Fruit fly (Drosophila melanogaster): Measurements from ENCODE around the gene RIOK1.

Gene RIOK1

DNA sequence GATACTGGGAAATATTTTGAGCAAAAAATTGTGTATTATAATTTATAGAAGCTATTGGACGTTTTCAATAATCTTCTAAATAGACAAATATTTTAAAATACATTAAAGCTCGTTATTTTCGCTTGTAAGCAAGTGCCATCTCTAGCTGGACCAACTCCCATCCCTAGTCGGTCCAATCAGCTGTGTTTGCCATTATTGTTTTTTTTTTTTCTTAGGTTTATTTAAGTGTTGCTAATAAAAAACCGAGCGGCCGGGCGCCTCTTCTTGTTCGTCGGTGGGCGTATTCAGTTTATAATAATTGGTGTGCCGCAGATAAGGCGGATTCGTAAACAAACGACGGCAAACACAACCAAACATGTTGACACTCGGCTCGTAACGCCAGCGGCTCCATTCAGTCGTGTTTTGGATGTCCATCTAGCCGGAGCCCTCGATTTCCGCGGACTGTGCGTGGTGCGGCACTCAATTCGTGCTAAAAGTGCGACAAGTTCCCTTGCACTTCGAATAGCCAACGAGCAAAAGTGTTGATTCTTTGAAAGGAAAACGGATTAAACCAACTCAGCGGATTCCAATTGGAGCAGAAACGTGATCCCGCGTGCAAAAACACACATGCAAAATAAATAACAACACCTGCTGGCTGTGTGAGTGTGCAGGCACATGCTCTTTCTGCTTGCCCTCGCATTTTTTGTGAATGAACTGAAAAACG, 35.7 kb upstream of the RIOK1 start, which contains the start of gene Sugb (continued):
- TF ChIP-seq dpn (GFP tag; optimal IDR thresholded peaks at IDR 0.05), result peak; percentile 58 to 73
- no peak for TF ChIP-seq CG1529 (GFP tag; optimal IDR thresholded peaks at IDR 0.05)
- peak; percentile 61 for TF ChIP-seq CG13296 (GFP tag; optimal IDR thresholded peaks at IDR 0.05)
- TF ChIP-seq h (optimal IDR thresholded peaks at IDR 0.05), result no peak
- peak; percentile 58 for TF ChIP-seq CrebB (tag; optimal IDR thresholded peaks at IDR 0.05)
- peak; percentile 7 for TF ChIP-seq CG16863 (GFP tag; optimal IDR thresholded peaks at IDR 0.05)
- peak; percentile 15; the same call in 1 of the 2 replicates for TF ChIP-seq sens-2 (GFP tag; IDR thresholded peaks at IDR 0.05)
- peak; percentile 47 for TF ChIP-seq pb (GFP tag; optimal IDR thresholded peaks at IDR 0.05)
- no peak for TF ChIP-seq CG6689 (GFP tag; IDR thresholded peaks at IDR 0.05)
- TF ChIP-seq Mes4 (GFP tag; optimal IDR thresholded peaks at IDR 0.05), result peak; percentile 48
- TF ChIP-seq NFAT (GFP tag; IDR thresholded peaks at IDR 0.05), result peak; percentile 77
- TF ChIP-seq hkb (optimal IDR thresholded peaks at IDR 0.05), result no peak
- peak; percentile 54 for TF ChIP-seq hkb (GFP tag; IDR thresholded peaks at IDR 0.05)
- TF ChIP-seq ci (GFP tag; IDR thresholded peaks at IDR 0.05), result peak; percentile 73; the same call in 2 of the 3 replicates
- TF ChIP-seq Usf (GFP tag; optimal IDR thresholded peaks at IDR 0.05), result no peak
- peak; percentile 33 for TF ChIP-seq CG1602 (GFP tag; optimal IDR thresholded peaks at IDR 0.05)
- no peak for TF ChIP-seq emc (GFP tag; optimal IDR thresholded peaks at IDR 0.05)
- TF ChIP-seq CG2202 (tag; optimal IDR thresholded peaks at IDR 0.05), result peak; percentile 9
- TF ChIP-seq CG31441 (GFP tag; IDR thresholded peaks at IDR 0.05), result peak; percentile 28; the same call in 1 of the 2 replicates
- TF ChIP-seq Doc3 (GFP tag; IDR thresholded peaks at IDR 0.05; ENCODE audit: partially characterized antibody), result peak; percentile 71
- peak in 1 of 2 experiments; percentile 58 for TF ChIP-seq Eip74EF (GFP tag; optimal IDR thresholded peaks at IDR 0.05)
- no peak for TF ChIP-seq dati (GFP tag; IDR thresholded peaks at IDR 0.05)
- TF ChIP-seq Sry-β (GFP tag; optimal IDR thresholded peaks at IDR 0.05), result no peak

DNA sequence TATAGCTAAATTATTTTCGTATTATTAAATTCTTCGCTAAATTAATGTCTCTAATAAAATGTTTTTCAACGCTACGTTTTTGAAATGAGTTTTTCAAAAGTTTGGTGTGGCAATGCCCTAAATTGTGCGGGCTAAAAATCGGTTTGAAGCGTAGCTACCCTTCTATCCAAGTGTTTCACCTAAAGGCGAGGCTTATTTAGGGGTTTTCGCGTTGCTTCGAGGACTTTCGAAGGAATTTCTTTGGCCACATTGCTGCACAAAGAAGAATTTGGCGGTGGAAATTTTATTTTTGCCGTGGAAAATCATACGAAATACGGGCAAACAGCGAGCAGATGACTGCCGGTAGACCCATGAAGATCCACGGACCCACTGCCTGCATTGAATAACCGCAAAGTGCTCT, 33.5 kb upstream of the RIOK1 start, which contains the start of gene TfIIEalpha:
Gene TfIIEalpha, plus strand, starts transcription at position 245 of the 400 bp plus-strand sequence.
- TF ChIP-seq CG10543 (GFP tag; optimal IDR thresholded peaks at IDR 0.05) (peak; percentile 24), CkIIα-i1 (GFP tag; IDR thresholded peaks at IDR 0.05) (no peak), CG15601 (tag; optimal IDR thresholded peaks at IDR 0.05) (peak; percentile 42), CoRest (tag; optimal IDR thresholded peaks at IDR 0.05) (peak; percentile 62), CG10274 (GFP tag; optimal IDR thresholded peaks at IDR 0.05) (no peak), Six4 (GFP tag; optimal IDR thresholded peaks at IDR 0.05) (no peak), CG17385 (GFP tag; optimal IDR thresholded peaks at IDR 0.05) (no peak), CG12299 (tag; optimal IDR thresholded peaks at IDR 0.05) (no peak), CG32767 (GFP tag; IDR thresholded peaks at IDR 0.05) (no peak), eyg (GFP tag; optimal IDR thresholded peaks at IDR 0.05) (no peak), org-1 (GFP tag; optimal IDR thresholded peaks at IDR 0.05) (no peak), CG10366 (GFP tag; IDR thresholded peaks at IDR 0.05) (no peak), tgo (GFP tag; IDR thresholded peaks at IDR 0.05) (no peak), CG15269 (tag; optimal IDR thresholded peaks at IDR 0.05) (no peak), CG4424 (GFP tag; optimal IDR thresholded peaks at IDR 0.05) (no peak), mld (GFP tag; IDR thresholded peaks at IDR 0.05; ENCODE audit: partially characterized antibody) (no peak), CG33557 (GFP tag; optimal IDR thresholded peaks at IDR 0.05) (no peak), CG12219 (GFP tag; optimal IDR thresholded peaks at IDR 0.05) (no peak), Dbx (GFP tag; IDR thresholded peaks at IDR 0.05) (peak; percentile 29; the same call in 1 of the 3 replicates), CG10147 (GFP tag; optimal IDR thresholded peaks at IDR 0.05) (peak; percentile 2), CG7786 (GFP tag; optimal IDR thresholded peaks at IDR 0.05) (no peak), lilli (GFP tag; optimal IDR thresholded peaks at IDR 0.05) (peak; percentile 41), E2f1 (GFP tag; IDR thresholded peaks at IDR 0.05) (peak; percentile 49; the same call in 1 of the 2 replicates), pfk (GFP tag; optimal IDR thresholded peaks at IDR 0.05) (no peak), CG4360 (GFP tag; IDR thresholded peaks at IDR 0.05) (no peak), repo (GFP tag; optimal IDR thresholded peaks at IDR 0.05) (no peak), Sox102F (GFP tag; optimal IDR thresholded peaks at IDR 0.05) (no peak), ato (GFP tag; IDR thresholded peaks at IDR 0.05; ENCODE audit: partially characterized antibody) (no peak)
